Worm (Caenorhabditis elegans) whole organism, late embryonic: ENCODE results near the gene T23B7.2.
"Not testable (repeated sequence)": the region's sequence is repeated elsewhere in the genome, so short reads cannot be mapped to it uniquely, and the experiment has no call there.

Experiments
- ceh-14 ChIP-seq: sonication (generic microtip); optimal IDR thresholded peaks from 2 replicates; lab custom pipeline; 2016; ENCODE audit warnings: missing genotype, missing genetic modification characterization, missing compliant biosample characterization
- ceh-18 ChIP-seq: sonication (generic microtip); optimal IDR thresholded peaks from 2 replicates; lab custom pipeline; 2016; ENCODE audit warnings: missing genetic modification characterization, missing compliant biosample characterization
- ceh-2 ChIP-seq: sonication (generic microtip); optimal IDR thresholded peaks from 2 replicates; lab custom pipeline; 2016; ENCODE audit warnings: missing genotype, missing genetic modification characterization, missing compliant biosample characterization
- ceh-31 ChIP-seq: sonication (generic microtip); optimal IDR thresholded peaks from 2 replicates; lab custom pipeline; 2016; ENCODE audit warnings: missing genetic modification characterization, missing compliant biosample characterization
- ceh-34 ChIP-seq: sonication (generic microtip); optimal IDR thresholded peaks from 2 replicates; lab custom pipeline; 2016; ENCODE audit warnings: mild to moderate bottlenecking, missing genetic modification characterization, missing compliant biosample characterization
- dmd-4 ChIP-seq: sonication (generic microtip); optimal IDR thresholded peaks from 2 replicates; lab custom pipeline; 2016; ENCODE audit warnings: borderline replicate concordance, missing genetic modification characterization, missing compliant biosample characterization
- elt-2 ChIP-seq: sonication (generic microtip); optimal IDR thresholded peaks from 2 replicates; lab custom pipeline; 2016; ENCODE audit warnings: missing genetic modification reagents, missing genetic modification characterization, missing compliant biosample characterization
- elt-4 ChIP-seq: sonication (generic microtip); optimal IDR thresholded peaks from 2 replicates; lab custom pipeline; 2016; ENCODE audit warnings: missing genetic modification characterization, missing compliant biosample characterization
- ets-4 ChIP-seq: sonication (generic microtip); optimal IDR thresholded peaks from 2 replicates; lab custom pipeline; 2016; ENCODE audit warnings: missing genetic modification characterization, missing compliant biosample characterization
- eyg-1 ChIP-seq: sonication (generic microtip); optimal IDR thresholded peaks from 2 replicates; lab custom pipeline; 2016; ENCODE audit warnings: missing genotype, missing genetic modification characterization, missing compliant biosample characterization
- fkh-6 ChIP-seq: sonication (generic microtip); optimal IDR thresholded peaks from 2 replicates; lab custom pipeline; 2016; ENCODE audit warnings: missing genetic modification characterization, missing compliant biosample characterization
- hlh-13 ChIP-seq: fragments of 200-800 bp; sonication (Bioruptor generic); optimal IDR thresholded peaks from 2 replicates; lab custom pipeline; 2018; ENCODE audit warnings: mild to moderate bottlenecking, missing genetic modification characterization, missing compliant biosample characterization
- hlh-15 ChIP-seq: sonication (generic microtip); optimal IDR thresholded peaks from 2 replicates; lab custom pipeline; 2016; ENCODE audit warnings: missing genetic modification characterization, missing compliant biosample characterization
- hlh-30 ChIP-seq: sonication (generic microtip); optimal IDR thresholded peaks from 2 replicates; lab custom pipeline; 2017; ENCODE audit warnings: antibody characterized with exemption, missing genetic modification characterization, missing compliant biosample characterization; ENCODE audit not compliant: insufficient read depth
- hlh-6 ChIP-seq: sonication (generic microtip); optimal IDR thresholded peaks from 2 replicates; lab custom pipeline; 2016; ENCODE audit warnings: missing genotype, missing genetic modification characterization, missing compliant biosample characterization
- hlh-8 ChIP-seq: sonication (generic microtip); optimal IDR thresholded peaks from 2 replicates; lab custom pipeline; 2016; ENCODE audit warnings: missing genotype, missing genetic modification characterization, missing compliant biosample characterization
- madf-2 ChIP-seq: sonication (generic microtip); optimal IDR thresholded peaks from 2 replicates; lab custom pipeline; 2017; ENCODE audit warnings: missing genetic modification characterization, missing compliant biosample characterization
- mec-3 ChIP-seq: sonication (generic microtip); optimal IDR thresholded peaks from 2 replicates; lab custom pipeline; 2016; ENCODE audit warnings: borderline replicate concordance, missing genetic modification characterization, missing compliant biosample characterization
- nfya-1 ChIP-seq: sonication (generic microtip); optimal IDR thresholded peaks from 2 replicates; lab custom pipeline; 2017; ENCODE audit warnings: missing genetic modification characterization, mild to moderate bottlenecking, missing compliant biosample characterization, antibody characterized with exemption, moderate library complexity
- nhr-11 ChIP-seq: fragments of 150-350 bp; optimal IDR thresholded peaks from 2 replicates; lab custom pipeline; 2014; ENCODE audit warnings: missing biosample characterization, missing genetic modification characterization
- nhr-232 ChIP-seq: sonication (generic microtip); optimal IDR thresholded peaks from 2 replicates; lab custom pipeline; 2016; ENCODE audit warnings: missing genetic modification characterization, missing compliant biosample characterization
- npax-4 ChIP-seq: sonication (generic microtip); optimal IDR thresholded peaks from 2 replicates; lab custom pipeline; 2016; ENCODE audit warnings: missing genetic modification characterization, missing compliant biosample characterization
- odd-2 ChIP-seq: sonication (generic microtip); optimal IDR thresholded peaks from 2 replicates; lab custom pipeline; 2017; ENCODE audit warnings: antibody characterized with exemption, mild to moderate bottlenecking, missing genetic modification characterization, missing compliant biosample characterization
- pag-3 ChIP-seq: sonication (generic microtip); optimal IDR thresholded peaks from 2 replicates; lab custom pipeline; 2016; ENCODE audit warnings: missing compliant biosample characterization, missing genetic modification characterization, borderline replicate concordance
- ref-2 ChIP-seq: sonication (generic microtip); optimal IDR thresholded peaks from 2 replicates; lab custom pipeline; 2016; ENCODE audit warnings: missing genetic modification characterization, missing compliant biosample characterization
- rnt-1 ChIP-seq: sonication (generic microtip); optimal IDR thresholded peaks from 2 replicates; lab custom pipeline; 2016; ENCODE audit warnings: missing genetic modification characterization, missing compliant biosample characterization
- sdc-2 ChIP-seq: sonication (generic microtip); optimal IDR thresholded peaks from 2 replicates; lab custom pipeline; 2016; ENCODE audit warnings: missing genotype, missing genetic modification characterization, missing compliant biosample characterization
- tbx-2 ChIP-seq: sonication (generic microtip); optimal IDR thresholded peaks from 2 replicates; lab custom pipeline; 2016; ENCODE audit warnings: missing genetic modification characterization, missing compliant biosample characterization
- tbx-7 ChIP-seq: sonication (generic microtip); optimal IDR thresholded peaks from 2 replicates; lab custom pipeline; 2016; ENCODE audit warnings: missing genotype, missing genetic modification characterization, missing compliant biosample characterization
- unc-3 ChIP-seq, 2 experiments: fragments of 200-800 bp in 1 of 2; sonication (Bioruptor generic) in 1 of 2; sonication (generic microtip) in 1 of 2; conservative IDR thresholded peaks in 1 of 2; optimal IDR thresholded peaks in 1 of 2; 2 replicates each; pipeline versions ENCODE4 v1.3.6 to Lab custom; 2016 to 2022; ENCODE audit warnings: missing compliant biosample characterization in 2 of 2, missing genetic modification characterization in 2 of 2, missing genetic modification reagents in 1 of 2
- unc-42 ChIP-seq: sonication (generic microtip); optimal IDR thresholded peaks from 2 replicates; lab custom pipeline; 2016; ENCODE audit warnings: missing genotype, missing genetic modification characterization, missing compliant biosample characterization
- unc-55 ChIP-seq: sonication (generic microtip); optimal IDR thresholded peaks from 2 replicates; lab custom pipeline; 2017; ENCODE audit warnings: missing biosample characterization, missing genetic modification reagents, missing genetic modification characterization
- zip-5 ChIP-seq: sonication (generic microtip); optimal IDR thresholded peaks from 2 replicates; lab custom pipeline; 2016; ENCODE audit warnings: missing genetic modification characterization, missing compliant biosample characterization

Gene T23B7.2

DNA sequence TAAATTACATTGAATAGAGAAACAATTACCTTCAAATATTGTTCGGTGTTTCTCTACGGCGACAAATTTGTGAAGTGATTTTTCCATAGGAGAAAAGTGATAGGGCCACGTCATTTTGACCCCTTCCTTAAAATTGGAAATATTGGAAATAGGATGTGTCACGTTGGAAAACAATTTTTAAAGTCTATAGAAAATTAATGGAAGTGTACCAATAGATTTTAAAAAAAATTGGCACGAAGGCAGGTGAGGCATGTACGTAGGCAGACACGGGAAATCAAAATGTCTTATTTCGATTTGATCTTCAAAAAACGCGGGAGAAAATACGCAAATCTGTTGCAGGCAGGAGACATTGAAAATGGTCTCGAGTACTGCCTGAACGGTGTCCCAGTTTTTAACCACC, 4.4 kb downstream of the T23B7.2 start, which contains the start of gene C33F10.12:
TSS of gene C33F10.12 (minus strand) at position 101 of the 400 bp plus-strand sequence.
- TF ChIP-seq ceh-14 (tag; lab: Kevin White, UChicago) (no peak), zip-5 (tag; lab: Kevin White, UChicago) (no peak), ceh-2 (tag; lab: Kevin White, UChicago) (no peak), ets-4 (tag; lab: Kevin White, UChicago) (no peak), pag-3 (tag; lab: Kevin White, UChicago) (no peak)

DNA sequence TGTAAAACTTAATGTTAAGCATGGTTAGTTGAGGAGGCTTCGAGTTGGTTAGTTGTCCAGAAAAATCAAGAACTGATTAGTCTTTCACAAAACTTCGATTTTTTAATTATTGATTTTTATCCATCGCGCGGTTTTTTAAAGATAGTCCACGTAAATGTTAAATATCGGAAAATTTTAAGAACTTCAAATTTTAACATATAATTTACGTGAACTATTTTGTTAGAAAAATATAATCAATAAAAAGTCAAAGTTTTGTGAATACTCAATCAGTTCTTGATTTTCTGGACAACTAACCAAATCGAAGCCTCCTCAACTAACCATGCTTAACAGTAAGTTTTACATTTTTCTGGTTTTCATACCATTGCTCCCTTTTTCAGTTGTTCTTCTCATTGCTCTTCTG, 7.3 kb downstream of the T23B7.2 start, which contains the start of the genes C33F10.11 and C33F10.1:
TSS of gene C33F10.11 (minus strand) at position 101 of the 400 bp plus-strand sequence.
TSS of gene C33F10.1 (plus strand) at position 263 of the 400 bp plus-strand sequence.
- TF ChIP-seq eyg-1 (tag; lab: Kevin White, UChicago) (no peak), madf-2 (no peak), hlh-13 (no peak), nhr-11 (no peak), hlh-30 (tag; lab: Kevin White, UChicago) (no peak), sdc-2 (tag; lab: Kevin White, UChicago) (no peak), dmd-4 (tag; lab: Kevin White, UChicago) (no peak), odd-2 (tag; lab: Kevin White, UChicago) (no peak), fkh-6 (no peak), elt-2 (tag; lab: Kevin White, UChicago) (no peak), hlh-15 (tag; lab: Kevin White, UChicago) (no peak), hlh-6 (no peak), ceh-14 (tag; lab: Kevin White, UChicago) (no peak), elt-4 (tag; lab: Kevin White, UChicago) (no peak), nhr-232 (tag; lab: Kevin White, UChicago) (no peak), pag-3 (tag; lab: Kevin White, UChicago) (no peak), ceh-31 (tag; lab: Kevin White, UChicago) (no peak), tbx-7 (tag; lab: Kevin White, UChicago) (no peak), zip-5 (tag; lab: Kevin White, UChicago) (no peak), nfya-1 (no peak)

DNA sequence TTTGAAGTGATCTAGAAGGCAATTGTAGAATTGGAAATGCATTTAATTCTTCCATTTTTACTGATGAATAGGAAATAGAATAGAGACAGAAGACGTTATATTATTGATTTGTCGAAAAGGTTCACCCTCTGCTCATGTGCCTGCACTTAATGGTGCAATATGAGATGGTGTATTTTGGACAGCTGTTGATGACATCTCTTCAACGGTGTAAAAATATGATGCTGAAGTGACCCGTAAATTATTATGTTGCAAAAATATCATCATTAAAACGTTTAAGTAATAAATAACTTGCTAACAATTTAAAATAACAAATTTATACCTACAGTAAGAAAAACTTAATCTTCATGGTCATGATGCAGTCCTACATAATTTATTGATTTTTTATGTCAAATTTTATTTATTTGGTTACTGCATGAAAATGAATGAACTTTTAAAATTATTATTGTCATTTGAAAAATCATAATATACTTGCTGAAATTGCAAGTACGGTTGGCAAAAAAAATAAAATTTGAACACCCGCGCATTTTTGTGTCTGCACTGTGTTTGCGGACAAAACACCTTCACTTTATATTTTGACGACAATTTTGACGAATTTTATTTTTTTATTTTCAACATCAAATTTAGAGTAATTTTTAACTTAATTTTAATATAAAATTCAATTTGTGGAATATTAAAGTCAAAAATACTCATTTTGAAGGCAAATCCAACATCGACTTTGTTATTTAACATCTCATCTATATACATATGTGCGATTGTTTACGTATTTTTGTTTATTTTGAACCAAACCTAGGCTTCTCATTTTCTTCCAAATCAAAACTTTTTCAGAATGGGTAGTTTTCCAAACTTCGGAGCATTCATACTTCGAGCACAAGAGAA, 14.1 kb downstream of the T23B7.2 start, which contains the start of the genes fbxb-88 and tbck-1:
TSS of gene fbxb-88 (minus strand) at position 151 of the 876 bp plus-strand sequence.
TSS of gene tbck-1 (plus strand) at position 826 of the 876 bp plus-strand sequence.
- TF ChIP-seq zip-5 (tag; lab: Kevin White, UChicago), result no peak
- no peak for TF ChIP-seq hlh-8 (tag; lab: Kevin White, UChicago)
- no peak for TF ChIP-seq ceh-18 (tag; lab: Kevin White, UChicago)
- no peak for TF ChIP-seq npax-4
- no peak for TF ChIP-seq fkh-6
- peak; percentile 68 for TF ChIP-seq unc-55 (GFP tag; lab: Kevin White, UChicago)
- no peak for TF ChIP-seq unc-42 (tag; lab: Kevin White, UChicago)
- peak; percentile 0 for TF ChIP-seq ceh-34 (tag; lab: Kevin White, UChicago)
- no peak for TF ChIP-seq unc-3 (GFP tag; conservative IDR thresholded peaks at IDR 0.05; lab: Robert Waterston, UW)
- no peak for TF ChIP-seq unc-3 (tag; optimal IDR thresholded peaks at IDR 0.05; lab: Kevin White, UChicago)
- no peak for TF ChIP-seq rnt-1
- no peak for TF ChIP-seq ref-2
- no peak for TF ChIP-seq dmd-4 (tag; lab: Kevin White, UChicago)

DNA sequence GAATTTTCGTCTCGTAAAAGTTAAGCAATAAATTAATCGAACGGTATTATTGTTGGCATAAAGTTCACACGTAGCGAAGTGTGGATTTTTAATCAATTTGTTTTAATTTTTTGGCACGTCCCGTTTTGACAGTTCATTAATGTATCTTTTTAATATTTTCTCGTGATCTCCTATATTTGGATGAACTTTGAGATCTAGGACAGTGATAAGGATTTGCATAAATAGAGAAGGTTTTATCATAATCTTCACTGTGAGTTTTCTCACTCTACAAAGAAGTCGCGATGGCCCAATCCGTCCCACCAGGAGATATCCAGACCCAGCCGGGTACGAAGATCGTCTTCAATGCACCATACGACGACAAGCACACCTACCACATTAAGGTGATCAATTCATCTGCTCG, 16.9 kb downstream of the T23B7.2 start, which contains the start of the genes C33F10.8 and msp-40:
TSS of gene C33F10.8 (minus strand) at position 101 of the 400 bp plus-strand sequence.
TSS of gene msp-40 (plus strand) at position 282 of the 400 bp plus-strand sequence.
- not testable (repeated sequence) for TF ChIP-seq tbx-2 (tag; lab: Kevin White, UChicago); elt-4 (tag; lab: Kevin White, UChicago); mec-3
- TF ChIP-seq, all 69 proteins: peak for 0; not testable (repeated sequence) for 69
